Fruit fly (Drosophila melanogaster): Measurements from ENCODE around the gene CG3199.

CG3199 gene

DNA sequence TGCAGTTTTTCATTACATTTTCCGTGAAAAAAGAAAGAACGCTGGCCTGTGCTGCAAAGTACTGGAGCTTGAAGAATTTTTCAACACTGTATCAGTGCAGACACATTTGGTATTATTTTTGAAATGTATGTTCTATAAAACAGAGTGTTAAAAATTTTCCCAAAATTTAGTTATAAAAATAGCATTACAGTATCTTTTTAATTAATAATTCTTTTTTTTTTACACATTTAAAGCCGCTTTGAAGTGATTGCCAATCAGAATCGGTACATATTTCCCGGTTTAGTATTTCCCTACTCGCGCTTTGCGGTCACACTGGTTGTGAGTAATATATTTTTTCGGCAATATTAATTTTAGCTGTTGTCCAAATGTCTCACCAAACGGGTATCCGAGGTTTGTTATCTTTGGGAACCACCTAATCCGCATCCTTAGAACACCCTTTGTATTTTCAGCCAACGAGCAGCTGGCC is 40.1 kb upstream of the CG3199 start, which contains the start of the genes Abi and twf (continued):
- TF ChIP-seq CG12155 (GFP tag; optimal IDR thresholded peaks at IDR 0.05), result peak; percentile 80
- TF ChIP-seq E2f1 (GFP tag; IDR thresholded peaks at IDR 0.05), result peak; percentile 45; the same call in 1 of the 2 replicates
- TF ChIP-seq sima (GFP tag; optimal IDR thresholded peaks at IDR 0.05), result no peak
- no peak for TF ChIP-seq dati (GFP tag; IDR thresholded peaks at IDR 0.05)
- TF ChIP-seq CG10209 (GFP tag; optimal IDR thresholded peaks at IDR 0.05), result peak; percentile 68
- peak; percentile 52 for TF ChIP-seq CG10366 (GFP tag; IDR thresholded peaks at IDR 0.05)
- no peak for TF ChIP-seq CG12219 (GFP tag; optimal IDR thresholded peaks at IDR 0.05)
- no peak for TF ChIP-seq kni (GFP tag; optimal IDR thresholded peaks at IDR 0.05)
- TF ChIP-seq Ada2b (GFP tag; IDR thresholded peaks at IDR 0.05), result peak; percentile 35; the same call in 1 of the 2 replicates
- no peak for TF ChIP-seq CG31365 (tag; optimal IDR thresholded peaks at IDR 0.05)
- peak; percentile 90 for TF ChIP-seq YL-1 (GFP tag; optimal IDR thresholded peaks at IDR 0.05)
- TF ChIP-seq Doc3 (GFP tag; IDR thresholded peaks at IDR 0.05; ENCODE audit: partially characterized antibody), result no peak
- TF ChIP-seq wek (GFP tag; optimal IDR thresholded peaks at IDR 0.05), result no peak
- peak; percentile 56 for TF ChIP-seq Ssrp (tag; optimal IDR thresholded peaks at IDR 0.05)
- no peak for TF ChIP-seq CG1603 (tag; optimal IDR thresholded peaks at IDR 0.05)
- no peak for TF ChIP-seq gsb (GFP tag; IDR thresholded peaks at IDR 0.05)
- 0 out of 2 replicates have a peak, but pooled peaks have one; percentile 37 for TF ChIP-seq rib (GFP tag; IDR thresholded peaks at IDR 0.05)
- TF ChIP-seq nmo (GFP tag; optimal IDR thresholded peaks at IDR 0.05), result peak; percentile 75
- no peak for TF ChIP-seq CG11723 (GFP tag; optimal IDR thresholded peaks at IDR 0.05)
- peak; percentile 77 for TF ChIP-seq Rfx (GFP tag; IDR thresholded peaks at IDR 0.05)
- peak; percentile 18 for TF ChIP-seq pnt (GFP tag; optimal IDR thresholded peaks at IDR 0.05)
- no peak for TF ChIP-seq CG7271 (tag; optimal IDR thresholded peaks at IDR 0.05)
- TF ChIP-seq CG9215 (GFP tag; IDR thresholded peaks at IDR 0.05), result peak; percentile 71
- peak; percentile 62 for TF ChIP-seq CG17385 (GFP tag; optimal IDR thresholded peaks at IDR 0.05)
- peak; percentile 64 for TF ChIP-seq sisA (GFP tag; IDR thresholded peaks at IDR 0.05)
- TF ChIP-seq Mes4 (GFP tag; optimal IDR thresholded peaks at IDR 0.05), result peak; percentile 22
- TF ChIP-seq CG30403 (GFP tag; optimal IDR thresholded peaks at IDR 0.05), result peak; percentile 90
- no peak for TF ChIP-seq onecut (GFP tag; IDR thresholded peaks at IDR 0.05)
- peak; percentile 25 for TF ChIP-seq nerfin-1 (tag; optimal IDR thresholded peaks at IDR 0.05)
- no peak for TF ChIP-seq CkIIα-i1 (GFP tag; IDR thresholded peaks at IDR 0.05)
- TF ChIP-seq HmgD (GFP tag; optimal IDR thresholded peaks at IDR 0.05), result no peak
- peak; percentile 48 for TF ChIP-seq CG17186 (GFP tag; optimal IDR thresholded peaks at IDR 0.05)
- TF ChIP-seq Atf-2 (GFP tag; optimal IDR thresholded peaks at IDR 0.05), result peak; percentile 6
- peak; percentile 3 for TF ChIP-seq CG8281 (tag; optimal IDR thresholded peaks at IDR 0.05)
- TF ChIP-seq vvl (GFP tag; IDR thresholded peaks at IDR 0.05), result peak; percentile 81
- no peak for TF ChIP-seq CG2129 (GFP tag; IDR thresholded peaks at IDR 0.05; ENCODE audit: partially characterized antibody)
- no peak for TF ChIP-seq Gsc (GFP tag; IDR thresholded peaks at IDR 0.05)
- TF ChIP-seq HHEX (GFP tag; optimal IDR thresholded peaks at IDR 0.05), result peak; percentile 58
- TF ChIP-seq schlank (tag; optimal IDR thresholded peaks at IDR 0.05), result peak; percentile 9
- TF ChIP-seq CG7357 (GFP tag; IDR thresholded peaks at IDR 0.05), result no peak
- TF ChIP-seq CG4404 (GFP tag; IDR thresholded peaks at IDR 0.05), result peak; percentile 52; the same call in 1 of the 2 replicates
- no peak for TF ChIP-seq tna (GFP tag; IDR thresholded peaks at IDR 0.05; ENCODE audit: partially characterized antibody)
- peak; percentile 13 for TF ChIP-seq tap (tag; optimal IDR thresholded peaks at IDR 0.05)
- TF ChIP-seq Sry-δ (GFP tag; optimal IDR thresholded peaks at IDR 0.05), result peak; percentile 35
- peak; percentile 54 for TF ChIP-seq lmd (GFP tag; IDR thresholded peaks at IDR 0.05)
- TF ChIP-seq CG14710 (tag; optimal IDR thresholded peaks at IDR 0.05), result peak; percentile 86
- no peak for TF ChIP-seq CG16813 (GFP tag; IDR thresholded peaks at IDR 0.05; ENCODE audit: partially characterized antibody)
- peak; percentile 76 for TF ChIP-seq hkb (optimal IDR thresholded peaks at IDR 0.05)
- peak; percentile 63 for TF ChIP-seq hkb (GFP tag; IDR thresholded peaks at IDR 0.05)
- TF ChIP-seq CG13624 (GFP tag; optimal IDR thresholded peaks at IDR 0.05), result peak; percentile 39
- TF ChIP-seq shn (GFP tag; optimal IDR thresholded peaks at IDR 0.05), result peak; percentile 39

All from whole organism, embryonic.